Worm (Caenorhabditis elegans): ENCODE measurements around the gene egl-15.
A peak's percentile ranks its signal among the peaks of the same experiment; 100 is the strongest.

The egl-15 gene

DNA sequence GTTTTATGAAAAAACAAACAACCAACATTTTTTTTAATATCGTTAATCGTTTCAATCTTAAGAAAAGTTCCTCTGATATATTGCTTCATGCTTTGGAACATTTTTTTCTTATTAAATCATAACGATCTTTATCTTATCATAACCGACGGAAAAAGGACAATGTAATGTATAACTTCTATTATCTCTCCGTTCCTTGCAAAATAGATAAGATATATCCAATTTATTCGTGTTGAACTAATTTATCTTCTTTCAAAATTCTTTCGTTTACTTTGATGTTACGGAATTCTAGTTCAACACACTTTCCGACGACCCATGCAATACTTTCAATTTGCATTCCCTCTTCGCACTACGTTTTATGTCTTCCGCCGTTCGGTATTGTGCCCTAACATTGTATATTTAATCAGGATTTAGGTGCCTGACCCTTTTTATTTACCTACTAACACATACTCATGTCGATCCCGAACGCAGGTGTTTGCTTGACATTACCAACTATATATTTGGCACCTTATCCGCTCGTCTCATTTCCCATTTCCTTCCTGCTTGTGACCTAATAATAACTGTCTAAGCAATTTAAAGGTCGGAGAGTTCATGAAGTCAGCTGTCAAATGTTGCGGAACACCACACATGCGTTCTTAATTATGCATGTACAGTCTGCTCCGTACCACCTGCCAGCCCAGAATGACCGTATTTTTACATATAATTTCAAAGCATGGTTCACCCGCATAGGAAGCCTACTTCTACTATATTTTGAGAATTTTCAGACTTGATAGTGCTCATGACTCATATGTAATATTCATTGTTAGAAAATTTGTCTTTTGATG, 24.6 kb upstream of the egl-15 start:
- TF ChIP-seq pqm-1 (tag; optimal IDR thresholded peaks at IDR 0.05) (no peak), jun-1 (tag; optimal IDR thresholded peaks at IDR 0.05) (no peak), elt-2 (tag; optimal IDR thresholded peaks at IDR 0.05) (no peak), ceh-16 (tag; optimal IDR thresholded peaks at IDR 0.05) (no peak), fkh-10 (GFP tag; optimal IDR thresholded peaks at IDR 0.05) (no peak), sea-2 (GFP tag; optimal IDR thresholded peaks at IDR 0.05) (no peak), mml-1 (tag; optimal IDR thresholded peaks at IDR 0.05) (no peak), pha-4 (tag; optimal IDR thresholded peaks at IDR 0.05) (peak; percentile 5), fos-1 (tag; optimal IDR thresholded peaks at IDR 0.05) (no peak), nhr-43 (tag; optimal IDR thresholded peaks at IDR 0.05; ENCODE audit: poor library complexity, severe bottlenecking) (no peak), mdl-1 (tag; optimal IDR thresholded peaks at IDR 0.05) (no peak), elt-3 (tag; optimal IDR thresholded peaks at IDR 0.05) (peak in 1 of 3 experiments; percentile 85)

DNA sequence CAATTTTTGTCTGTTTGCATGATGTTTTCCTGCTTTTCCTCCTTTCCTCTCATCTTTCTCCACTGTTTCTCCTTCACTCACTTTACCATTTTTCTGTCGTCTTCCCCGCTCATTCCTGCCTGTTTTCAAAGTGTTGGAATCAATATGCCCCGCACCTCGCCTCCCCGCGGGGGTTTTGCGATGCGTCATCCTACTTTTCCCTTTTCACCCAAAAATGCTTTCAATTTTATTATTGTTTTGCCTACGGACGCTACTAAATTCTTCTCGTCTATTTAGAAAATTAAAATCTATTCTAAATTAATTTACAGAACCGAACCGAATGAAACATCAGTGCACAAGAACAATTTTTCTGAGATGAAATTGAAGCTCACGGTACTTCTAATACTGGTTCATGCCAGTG, 24.0 kb upstream of the egl-15 start, which contains the start of gene ver-3:
Gene ver-3 (plus strand): TSS at position 301 of the 400 bp plus-strand sequence.
- TF ChIP-seq nhr-12 (tag; optimal IDR thresholded peaks at IDR 0.05): no peak
- TF ChIP-seq pqm-1 (tag; optimal IDR thresholded peaks at IDR 0.05): no peak
- TF ChIP-seq nhr-76 (tag; optimal IDR thresholded peaks at IDR 0.05): no peak
- no peak for TF ChIP-seq elt-3 (tag; optimal IDR thresholded peaks at IDR 0.05)
- TF ChIP-seq unc-62 (GFP tag; optimal IDR thresholded peaks at IDR 0.05): no peak
- no peak for TF ChIP-seq ceh-16 (tag; optimal IDR thresholded peaks at IDR 0.05)
- no peak for TF ChIP-seq lin-15B (tag; optimal IDR thresholded peaks at IDR 0.05)
- TF ChIP-seq nhr-11 (tag; optimal IDR thresholded peaks at IDR 0.05): no peak
- no peak for TF ChIP-seq tbx-2 (tag; optimal IDR thresholded peaks at IDR 0.05)
- no peak for TF ChIP-seq aly-2 (tag; optimal IDR thresholded peaks at IDR 0.05)
- no peak for TF ChIP-seq ZK546.5 (tag; optimal IDR thresholded peaks at IDR 0.05)
- TF ChIP-seq snpc-4 (tag; optimal IDR thresholded peaks at IDR 0.05): no peak
- no peak for TF ChIP-seq R02D3.7 (tag; optimal IDR thresholded peaks at IDR 0.05)
- TF ChIP-seq nhr-28 (tag; optimal IDR thresholded peaks at IDR 0.05): no peak
- TF ChIP-seq egl-5 (tag; optimal IDR thresholded peaks at IDR 0.05): no peak
- TF ChIP-seq nhr-43 (tag; optimal IDR thresholded peaks at IDR 0.05; ENCODE audit: poor library complexity, severe bottlenecking): no peak
- TF ChIP-seq sea-2 (GFP tag; optimal IDR thresholded peaks at IDR 0.05): no peak

DNA sequence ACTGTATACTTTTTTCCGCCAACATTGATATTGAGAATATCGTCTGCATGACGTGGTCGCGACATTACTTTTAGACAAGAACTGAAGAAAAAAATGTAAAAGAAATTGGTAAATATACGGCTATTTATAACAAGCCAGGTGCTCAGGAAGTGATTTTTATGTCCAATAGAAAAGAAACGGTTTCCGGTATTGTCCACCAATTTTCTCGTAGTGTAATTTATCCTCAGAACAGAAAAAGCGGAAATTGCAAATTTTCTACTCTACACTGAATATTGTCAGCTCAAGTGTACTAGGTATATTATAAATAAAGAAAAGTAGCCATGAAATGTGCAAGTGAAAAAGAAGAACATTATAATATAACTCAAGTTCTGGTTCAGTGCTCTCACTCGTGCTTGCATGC, 17.0 kb upstream of the egl-15 start, which contains the start of gene F59F3.6:
Gene F59F3.6 (minus strand): TSS at position 101 of the 400 bp plus-strand sequence.
- no peak for TF ChIP-seq fos-1 (tag; optimal IDR thresholded peaks at IDR 0.05)
- no peak for TF ChIP-seq nhr-237 (tag; optimal IDR thresholded peaks at IDR 0.05)
- no peak for TF ChIP-seq ZK546.5 (tag; optimal IDR thresholded peaks at IDR 0.05)
- TF ChIP-seq tbx-2 (tag; optimal IDR thresholded peaks at IDR 0.05): peak; percentile 38
- no peak for TF ChIP-seq nfya-1 (tag; optimal IDR thresholded peaks at IDR 0.05; ENCODE audit: insufficient read depth)

DNA sequence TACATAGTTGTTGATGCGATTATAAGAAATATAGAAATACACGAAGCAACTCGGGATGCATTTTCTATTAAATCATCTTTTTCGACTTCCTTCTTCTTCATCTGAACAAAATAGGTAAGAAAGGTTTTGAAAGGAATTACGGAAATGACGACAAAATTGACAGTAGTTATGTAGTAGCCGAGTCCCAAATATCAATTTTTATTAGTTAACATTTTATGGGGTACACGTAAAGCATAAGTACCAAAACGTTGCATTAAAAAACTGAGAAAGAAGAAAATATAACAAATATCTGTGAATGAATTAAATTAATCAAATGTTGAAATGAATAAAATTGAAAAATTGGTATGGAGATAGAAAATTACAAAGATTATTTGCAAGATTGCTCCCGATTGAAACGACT, 14.4 kb upstream of the egl-15 start, which contains the start of gene col-177:
Gene col-177 (minus strand): TSS at position 101 of the 400 bp plus-strand sequence.
- TF ChIP-seq nhr-11 (tag; optimal IDR thresholded peaks at IDR 0.05): no peak

DNA sequence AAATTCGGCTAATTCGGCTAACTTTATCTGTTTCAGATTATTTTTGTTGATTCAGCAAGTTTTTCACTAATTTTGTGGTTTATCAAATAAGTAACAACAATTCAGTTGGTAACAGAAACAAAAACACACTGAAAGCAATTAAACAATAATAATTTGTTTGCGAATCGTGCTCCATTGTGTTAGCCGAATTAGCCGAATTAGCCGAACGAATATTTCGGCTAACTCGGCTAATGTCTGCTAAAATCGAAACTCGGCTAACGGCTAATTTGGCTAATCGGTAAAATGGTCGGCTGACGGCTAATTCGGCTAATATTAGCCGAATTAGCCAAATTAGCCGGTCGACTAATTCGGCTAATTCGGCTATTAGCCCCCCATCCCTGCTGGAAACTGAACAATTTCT, 12.5 kb upstream of the egl-15 start:
- TF ChIP-seq elt-1 (tag; optimal IDR thresholded peaks at IDR 0.05) (no peak), ama-1 (optimal IDR thresholded peaks at IDR 0.05) (no peak), ceh-28 (tag; optimal IDR thresholded peaks at IDR 0.05) (no peak), unc-39 (tag; optimal IDR thresholded peaks at IDR 0.05) (no peak), pqm-1 (tag; optimal IDR thresholded peaks at IDR 0.05) (no peak), mdl-1 (tag; optimal IDR thresholded peaks at IDR 0.05) (no peak), skn-1 (tag; optimal IDR thresholded peaks at IDR 0.05) (no peak), nhr-237 (tag; optimal IDR thresholded peaks at IDR 0.05) (no peak)

DNA sequence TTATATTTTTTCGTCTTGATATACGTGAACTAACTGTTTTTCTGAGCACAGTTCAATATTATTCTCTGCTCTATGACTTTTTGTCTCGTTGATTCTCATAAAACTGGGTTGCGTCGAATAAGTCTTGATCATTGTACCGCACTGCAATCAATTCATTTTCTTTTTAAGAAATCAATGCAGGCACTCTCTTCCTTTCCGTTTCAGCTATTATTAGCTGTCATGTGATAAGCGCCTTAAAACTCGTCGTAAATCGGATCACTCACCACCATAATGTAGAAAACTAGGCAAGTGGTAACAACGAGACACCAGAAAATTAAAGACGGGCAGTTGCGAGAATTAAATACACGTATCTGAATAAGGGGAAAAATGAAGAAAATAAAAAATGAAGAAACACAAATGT, 8.8 kb upstream of the egl-15 start:
- TF ChIP-seq elt-2 (tag; optimal IDR thresholded peaks at IDR 0.05) (peak; percentile 58), elt-3 (tag; optimal IDR thresholded peaks at IDR 0.05) (no peak), nhr-28 (tag; optimal IDR thresholded peaks at IDR 0.05) (no peak), nhr-77 (tag; optimal IDR thresholded peaks at IDR 0.05) (no peak), nhr-237 (tag; optimal IDR thresholded peaks at IDR 0.05) (no peak), ceh-28 (tag; optimal IDR thresholded peaks at IDR 0.05) (no peak), ceh-16 (tag; optimal IDR thresholded peaks at IDR 0.05) (no peak), snpc-4 (tag; optimal IDR thresholded peaks at IDR 0.05) (no peak), ceh-9 (tag; optimal IDR thresholded peaks at IDR 0.05) (no peak), unc-39 (tag; optimal IDR thresholded peaks at IDR 0.05) (no peak), egl-27 (tag; optimal IDR thresholded peaks at IDR 0.05) (no peak), mml-1 (tag; optimal IDR thresholded peaks at IDR 0.05) (no peak), pqm-1 (tag; optimal IDR thresholded peaks at IDR 0.05) (peak; percentile 50)

Data from whole organism, L3 larva.